Fruit fly (Drosophila melanogaster): ENCODE data around the gene Coq8.

dm6 chrX:12891322-12892159, 9.4 kb downstream of the Coq8 start:
- no peak for TF ChIP-seq CTCF (optimal IDR thresholded peaks at IDR 0.05)
- TF ChIP-seq CG8478 (optimal IDR thresholded peaks at IDR 0.05) = no peak

All from S2 (cell line).